Fruit fly (Drosophila melanogaster) whole organism, embryonic: ENCODE measurements around the gene SCAR.

Experiments
- Sox102F ChIP-seq: fragments of 200-800 bp; sonication (Bioruptor generic); optimal IDR thresholded peaks from 2 replicates; lab custom pipeline; 2018; ENCODE audit warnings: missing biosample characterization, mild to moderate bottlenecking, missing genetic modification characterization, moderate library complexity
- h ChIP-seq: fragments of >200 bp; optimal IDR thresholded peaks from 2 replicates; lab custom pipeline; 2017

- no peak for TF ChIP-seq h (lab: Kevin White, UChicago)
- TF ChIP-seq Sox102F (GFP tag; lab: Kevin White, UChicago): no peak
These were observed 453 bp downstream of the SCAR start for dm6 chr2L:10976864-10977586.
